Worm (Caenorhabditis elegans): ENCODE measurements around the gene ssu-1.

Gene ssu-1

DNA sequence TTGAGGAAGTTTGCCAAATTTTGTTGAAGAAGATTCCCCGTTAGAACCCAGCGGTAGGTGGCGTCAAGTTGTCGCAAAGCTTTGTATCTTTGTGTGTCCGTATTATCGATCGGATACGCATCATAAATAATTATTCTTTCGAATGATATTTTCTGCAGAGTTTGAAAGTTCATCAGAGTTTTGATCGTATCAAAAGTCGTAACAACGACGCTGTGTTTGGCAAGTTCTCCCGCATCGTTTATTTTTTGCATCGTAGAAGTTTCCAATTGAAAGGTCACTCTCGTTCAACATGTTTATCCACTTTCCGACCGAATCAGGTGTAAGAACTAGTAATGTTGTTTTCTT, 30.0 kb upstream of the ssu-1 start (continued):
- TF ChIP-seq mxl-2 (GFP tag; conservative IDR thresholded peaks at IDR 0.05), result no peak
- TF ChIP-seq nhr-111 (GFP tag; optimal IDR thresholded peaks at IDR 0.05), result no peak
- no peak for TF ChIP-seq lin-39 (tag; optimal IDR thresholded peaks at IDR 0.05)
- TF ChIP-seq aly-2 (tag; optimal IDR thresholded peaks at IDR 0.05), result no peak
- no peak for TF ChIP-seq nhr-76 (tag; optimal IDR thresholded peaks at IDR 0.05)
- TF ChIP-seq daf-8 (GFP tag; IDR thresholded peaks at IDR 0.05), result no peak
- TF ChIP-seq gei-8 (GFP tag; optimal IDR thresholded peaks at IDR 0.05), result no peak
- TF ChIP-seq zip-2 (tag; optimal IDR thresholded peaks at IDR 0.05), result no peak
- peak; percentile 22; the same call in 1 of the 2 replicates for TF ChIP-seq tra-1 (GFP tag; IDR thresholded peaks at IDR 0.05)
- no peak for TF ChIP-seq tag-97 (GFP tag; IDR thresholded peaks at IDR 0.05)
- peak; percentile 56; the same call in 1 of the 2 replicates for TF ChIP-seq saeg-2 (GFP tag; IDR thresholded peaks at IDR 0.05)
- no peak for TF ChIP-seq pha-4 (GFP tag; IDR thresholded peaks at IDR 0.05)
- no peak for TF ChIP-seq pha-4 (tag; optimal IDR thresholded peaks at IDR 0.05)
- peak; percentile 46; the same call in 1 of the 2 replicates for TF ChIP-seq lin-1 (GFP tag; IDR thresholded peaks at IDR 0.05)
- TF ChIP-seq nhr-28 (tag; optimal IDR thresholded peaks at IDR 0.05), result no peak
- TF ChIP-seq zfp-3 (GFP tag; conservative IDR thresholded peaks at IDR 0.05), result peak; percentile 90
- TF ChIP-seq mes-2 (tag; optimal IDR thresholded peaks at IDR 0.05; ENCODE audit: poor library complexity, severe bottlenecking), result peak; percentile 18
- no peak for TF ChIP-seq duxl-1 (tag; optimal IDR thresholded peaks at IDR 0.05; ENCODE audit: poor library complexity)

DNA sequence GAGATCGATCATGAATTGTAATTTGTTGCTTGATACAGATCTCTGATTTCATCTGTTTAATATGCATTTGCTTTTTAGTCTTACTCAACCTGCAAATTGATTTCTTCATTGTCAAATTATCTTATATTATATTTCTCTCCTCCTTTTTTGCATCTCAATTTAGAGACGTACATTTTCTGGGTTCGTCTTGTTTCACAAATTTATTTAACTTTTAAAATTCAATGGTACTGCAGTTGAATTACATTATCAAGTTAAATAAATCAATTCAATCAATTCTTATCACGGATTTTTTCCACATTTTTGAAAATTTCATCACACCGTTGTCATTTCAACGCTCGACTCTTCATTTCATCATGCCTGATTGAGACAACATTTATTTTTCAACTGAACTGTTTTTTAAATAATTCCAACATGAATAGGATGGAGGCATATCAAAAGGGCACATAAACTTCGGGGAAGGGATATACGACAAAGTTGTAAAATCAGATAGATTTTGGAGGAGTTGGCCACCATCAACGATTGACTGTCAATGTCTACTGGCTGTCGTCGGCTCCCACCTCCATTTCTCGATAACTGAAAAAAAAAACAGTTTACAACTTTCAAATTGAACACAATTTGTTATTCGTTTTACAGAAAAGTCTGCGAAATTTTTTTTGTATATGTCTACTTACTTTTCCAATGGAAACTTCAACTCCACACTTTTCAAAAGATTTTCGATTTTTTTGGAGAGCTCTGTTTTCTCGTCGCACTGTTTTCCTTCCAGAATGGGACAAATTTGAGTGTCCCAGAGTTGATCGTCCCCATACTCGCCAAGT, 29.4 kb upstream of the ssu-1 start:
- TF ChIP-seq hmg-1.1 (GFP tag; IDR thresholded peaks at IDR 0.05), result no peak
- TF ChIP-seq hlh-11 (tag; optimal IDR thresholded peaks at IDR 0.05), result peak; percentile 6
- TF ChIP-seq nhr-41 (GFP tag; IDR thresholded peaks at IDR 0.05), result 0 out of 2 replicates have a peak, but pooled peaks have one; percentile 8
- TF ChIP-seq nhr-102 (tag; optimal IDR thresholded peaks at IDR 0.05), result peak; percentile 23
- peak; percentile 60; the same call in 1 of the 2 replicates for TF ChIP-seq pha-4 (GFP tag; IDR thresholded peaks at IDR 0.05)
- TF ChIP-seq pha-4 (tag; optimal IDR thresholded peaks at IDR 0.05), result no peak
- 0 out of 2 replicates have a peak, but pooled peaks have one; percentile 2 for TF ChIP-seq F44E2.7 (GFP tag; IDR thresholded peaks at IDR 0.05)
- TF ChIP-seq aha-1 (tag), result peak; percentile 28
- TF ChIP-seq snpc-4 (tag; optimal IDR thresholded peaks at IDR 0.05), result no peak
- peak; percentile 56 for TF ChIP-seq mes-2 (tag; optimal IDR thresholded peaks at IDR 0.05; ENCODE audit: poor library complexity, severe bottlenecking)
- TF ChIP-seq daf-16 (GFP tag; optimal IDR thresholded peaks at IDR 0.05), result peak in 1 of 2 experiments; percentile 16
- peak; percentile 74 for TF ChIP-seq daf-16 (tag; optimal IDR thresholded peaks at IDR 0.05)
- peak; percentile 61 for TF ChIP-seq T20F7.1 (GFP tag; optimal IDR thresholded peaks at IDR 0.05)
- no peak for TF ChIP-seq jun-1 (tag; optimal IDR thresholded peaks at IDR 0.05)
- 0 out of 2 replicates have a peak, but pooled peaks have one; percentile 4 for TF ChIP-seq Y105C5A.15 (GFP tag; IDR thresholded peaks at IDR 0.05)
- TF ChIP-seq Y75B8A.6 (GFP tag; IDR thresholded peaks at IDR 0.05), result 0 out of 2 replicates have a peak, but pooled peaks have one; percentile 57
- TF ChIP-seq arid-1 (GFP tag; conservative IDR thresholded peaks at IDR 0.05), result peak; percentile 30; the same call in 1 of the 2 replicates
- TF ChIP-seq ceh-20 (GFP tag; IDR thresholded peaks at IDR 0.05), result no peak; the same call in 1 of the 2 replicates
- peak; percentile 88 for TF ChIP-seq T26A8.4 (GFP tag; IDR thresholded peaks at IDR 0.05)
- no peak for TF ChIP-seq cey-2 (tag; optimal IDR thresholded peaks at IDR 0.05; ENCODE audit: borderline replicate concordance, insufficient read depth)
- no peak for TF ChIP-seq spr-1 (tag; optimal IDR thresholded peaks at IDR 0.05)
- TF ChIP-seq lin-38 (GFP tag; IDR thresholded peaks at IDR 0.05), result peak; percentile 56
- TF ChIP-seq nhr-25 (tag; optimal IDR thresholded peaks at IDR 0.05; ENCODE audit: borderline replicate concordance, insufficient read depth), result no peak
- no peak for TF ChIP-seq fos-1 (tag; optimal IDR thresholded peaks at IDR 0.05)
- TF ChIP-seq ctbp-1 (GFP tag; IDR thresholded peaks at IDR 0.05), result peak; percentile 18; the same call in 1 of the 2 replicates
- TF ChIP-seq zfp-3 (GFP tag; conservative IDR thresholded peaks at IDR 0.05), result peak; percentile 90
- TF ChIP-seq lsy-2 (tag; optimal IDR thresholded peaks at IDR 0.05), result peak in 1 of 2 experiments; percentile 50
- peak in 1 of 2 experiments; percentile 49; a peak in 1 of 4 replicates for TF ChIP-seq madf-5 (GFP tag; IDR thresholded peaks at IDR 0.05)
- TF ChIP-seq attf-4 (tag; optimal IDR thresholded peaks at IDR 0.05), result no peak
- TF ChIP-seq mdt-29 (GFP tag; IDR thresholded peaks at IDR 0.05), result 0 out of 2 replicates have a peak, but pooled peaks have one; percentile 5
- TF ChIP-seq dve-1 (tag; optimal IDR thresholded peaks at IDR 0.05; ENCODE audit: insufficient read depth), result peak; percentile 82
- TF ChIP-seq R02D3.7 (tag; optimal IDR thresholded peaks at IDR 0.05), result no peak
- TF ChIP-seq lin-13 (GFP tag; optimal IDR thresholded peaks at IDR 0.05), result peak; percentile 12
- peak; percentile 30 for TF ChIP-seq zip-2 (tag; optimal IDR thresholded peaks at IDR 0.05)

All from whole organism, L4 larva.